Fruit fly (Drosophila melanogaster) S2 (cell line): ENCODE results near the gene CG33325.

Experiments used
- CG8478 ChIP-seq: fragments of >200 bp; optimal IDR thresholded peaks from 2 replicates; lab custom pipeline; 2018
- CTCF ChIP-seq, 2 experiments: fragments of >200 bp; optimal IDR thresholded peaks; 2 replicates each; lab custom pipeline; 2018

Gene CG33325

dm6 chr3R:8679934-8680333 is at the start of gene CG33325:
Gene CG33325 (minus strand): TSS chr3R:8680034.
- TF ChIP-seq CG8478 (lab: Kevin White, UChicago) (no peak), CTCF (optimal IDR thresholded peaks at IDR 0.05; lab: Kevin White, UChicago) (no peak)

- no peak for TF ChIP-seq CTCF (optimal IDR thresholded peaks at IDR 0.05; lab: Kevin White, UChicago)
- TF ChIP-seq CG8478 (lab: Kevin White, UChicago) = no peak
Observed at dm6 chr3R:8729542-8729941, 49.7 kb upstream of the CG33325 start, which contains the start of gene ranshi. Gene ranshi (minus strand): TSS chr3R:8729693.

- TF ChIP-seq CG8478 (lab: Kevin White, UChicago) (no peak), CTCF (optimal IDR thresholded peaks at IDR 0.05; lab: Kevin White, UChicago) (no peak)
Observed at dm6 chr3R:8726632-8727031, 46.8 kb upstream of the CG33325 start, which contains the start of gene CG8159. Gene CG8159 (plus strand): TSS chr3R:8726854.

- TF ChIP-seq CTCF (optimal IDR thresholded peaks at IDR 0.05; lab: Kevin White, UChicago) = no peak
- no peak for TF ChIP-seq CG8478 (lab: Kevin White, UChicago)
Observed at dm6 chr3R:8725179-8725578, 45.3 kb upstream of the CG33325 start, which contains the start of gene ouib. Gene ouib (plus strand): TSS chr3R:8725479.

- no peak for TF ChIP-seq CG8478 (lab: Kevin White, UChicago)
- TF ChIP-seq CTCF (optimal IDR thresholded peaks at IDR 0.05; lab: Kevin White, UChicago) = no peak
Observed at dm6 chr3R:8722962-8723548, 43.2 kb upstream of the CG33325 start, which contains the start of gene nom. Gene nom (plus strand): TSS chr3R:8723174.

dm6 chr3R:8721071-8721470 is 41.2 kb upstream of the CG33325 start, which contains the start of gene CG8136:
Gene CG8136 (plus strand): TSS chr3R:8721371.
- no peak for TF ChIP-seq CG8478 (lab: Kevin White, UChicago)
- no peak for TF ChIP-seq CTCF (optimal IDR thresholded peaks at IDR 0.05; lab: Kevin White, UChicago)

- TF ChIP-seq CG8478 (lab: Kevin White, UChicago) = no peak
- no peak for TF ChIP-seq CTCF (optimal IDR thresholded peaks at IDR 0.05; lab: Kevin White, UChicago)
Observed at dm6 chr3R:8718898-8719297, 39.1 kb upstream of the CG33325 start, which contains the start of gene CG11760. Gene CG11760 (plus strand): TSS chr3R:8719198.

dm6 chr3R:8718356-8718755 is 38.5 kb upstream of the CG33325 start, which contains the start of gene Cks85A:
Gene Cks85A (minus strand): TSS chr3R:8718456.
- TF ChIP-seq CTCF (optimal IDR thresholded peaks at IDR 0.05; lab: Kevin White, UChicago) = no peak
- TF ChIP-seq CG8478 (lab: Kevin White, UChicago) = no peak

dm6 chr3R:8716551-8716879 is 36.7 kb upstream of the CG33325 start:
- TF ChIP-seq CTCF (optimal IDR thresholded peaks at IDR 0.05; lab: Kevin White, UChicago) = no peak
- no peak for TF ChIP-seq CG8478 (lab: Kevin White, UChicago)

dm6 chr3R:8715851-8716550 is 36.2 kb upstream of the CG33325 start, which contains the start of gene TMEM216:
Gene TMEM216 (plus strand): TSS chr3R:8716243.
- TF ChIP-seq CG8478 (lab: Kevin White, UChicago) (no peak), CTCF (optimal IDR thresholded peaks at IDR 0.05; lab: Kevin White, UChicago) (peak in 1 of 2 experiments; percentile 19)

- TF ChIP-seq CG8478 (lab: Kevin White, UChicago) = no peak
- peak in 1 of 2 experiments; percentile 22 for TF ChIP-seq CTCF (optimal IDR thresholded peaks at IDR 0.05; lab: Kevin White, UChicago)
Observed at dm6 chr3R:8715371-8715770, 35.5 kb upstream of the CG33325 start.

- TF ChIP-seq CTCF (optimal IDR thresholded peaks at IDR 0.05; lab: Kevin White, UChicago) (no peak), CG8478 (lab: Kevin White, UChicago) (no peak)
Observed at dm6 chr3R:8712722-8713131, 32.9 kb upstream of the CG33325 start, which contains the start of gene CG8112. Gene CG8112 (plus strand): TSS chr3R:8712933.

- TF ChIP-seq CTCF (optimal IDR thresholded peaks at IDR 0.05; lab: Kevin White, UChicago) = no peak
Observed at dm6 chr3R:8711890-8712449, 32.1 kb upstream of the CG33325 start.

dm6 chr3R:8707166-8707565 is 27.3 kb upstream of the CG33325 start:
- TF ChIP-seq CTCF (optimal IDR thresholded peaks at IDR 0.05; lab: Kevin White, UChicago) (no peak), CG8478 (lab: Kevin White, UChicago) (no peak)
